Worm (Caenorhabditis elegans) whole organism, L3 larva: ENCODE results near the gene C16C4.18.

Source experiments
- R02D3.7 ChIP-seq: fragments of 150-350 bp; optimal IDR thresholded peaks from 2 replicates; lab custom pipeline; 2014; ENCODE audit warnings: missing biosample characterization, missing genetic modification characterization
- ZK546.5 ChIP-seq: sonication (generic microtip); optimal IDR thresholded peaks from 2 replicates; lab custom pipeline; 2017; ENCODE audit warnings: missing biosample characterization, missing genetic modification characterization
- ama-1 ChIP-seq: fragments of 150-350 bp; optimal IDR thresholded peaks from 2 replicates; lab custom pipeline; 2018
- ceh-16 ChIP-seq: sonication (generic microtip); optimal IDR thresholded peaks from 2 replicates; lab custom pipeline; 2017; ENCODE audit warnings: missing biosample characterization, missing genetic modification characterization
- ceh-28 ChIP-seq: fragments of 150-350 bp; optimal IDR thresholded peaks from 2 replicates; lab custom pipeline; 2014; ENCODE audit warnings: missing biosample characterization, missing genetic modification reagents, missing genetic modification characterization
- egl-27 ChIP-seq: sonication (generic microtip); optimal IDR thresholded peaks from 4 replicates; lab custom pipeline; 2017; ENCODE audit warnings: missing biosample characterization, missing genetic modification reagents, missing genetic modification characterization
- elt-1 ChIP-seq: fragments of 150-350 bp; optimal IDR thresholded peaks from 2 replicates; lab custom pipeline; 2014; ENCODE audit warnings: missing biosample characterization, missing genetic modification characterization
- elt-2 ChIP-seq: sonication (generic microtip); optimal IDR thresholded peaks from 2 replicates; lab custom pipeline; 2016; ENCODE audit warnings: missing genetic modification reagents, mild to moderate bottlenecking, missing genetic modification characterization, missing compliant biosample characterization
- elt-3 ChIP-seq, 3 experiments: fragments of 150-350 bp in 1 of 3; sonication (generic microtip) in 2 of 3; optimal IDR thresholded peaks; 2 replicates in 2 of 3; 4 replicates in 1 of 3; lab custom pipeline; 2014 to 2017; ENCODE audit warnings: missing biosample characterization in 3 of 3, missing genetic modification characterization in 3 of 3
- eor-1 ChIP-seq, 2 experiments: fragments of 150-350 bp; optimal IDR thresholded peaks; 2 replicates each; lab custom pipeline; 2014 to 2018; ENCODE audit warnings: missing biosample characterization in 2 of 2, missing genetic modification characterization in 2 of 2
- fkh-10 ChIP-seq: sonication (generic microtip); optimal IDR thresholded peaks from 2 replicates; lab custom pipeline; 2017; ENCODE audit warnings: missing biosample characterization, missing genetic modification reagents, missing genetic modification characterization
- fkh-2 ChIP-seq: fragments of 150-350 bp; optimal IDR thresholded peaks from 2 replicates; lab custom pipeline; 2014; ENCODE audit warnings: missing biosample characterization, missing genetic modification reagents, missing genetic modification characterization
- fos-1 ChIP-seq: fragments of 150-350 bp; optimal IDR thresholded peaks from 2 replicates; lab custom pipeline; 2014; ENCODE audit warnings: missing biosample characterization, missing genetic modification characterization
- jun-1 ChIP-seq: fragments of 150-350 bp; optimal IDR thresholded peaks from 2 replicates; lab custom pipeline; 2014; ENCODE audit warnings: missing biosample characterization, missing genetic modification reagents, missing genetic modification characterization
- lin-39 ChIP-seq: fragments of 150-350 bp; optimal IDR thresholded peaks from 2 replicates; lab custom pipeline; 2018; ENCODE audit warnings: missing biosample characterization, missing genetic modification reagents, missing genetic modification characterization
- mml-1 ChIP-seq: fragments of 150-350 bp; sonication (generic microtip); optimal IDR thresholded peaks from 3 replicates; lab custom pipeline; 2014; ENCODE audit warnings: missing biosample characterization, missing genetic modification characterization
- nfya-1 ChIP-seq: sonication (generic microtip); optimal IDR thresholded peaks from 2 replicates; lab custom pipeline; 2017; ENCODE audit warnings: missing genetic modification characterization, mild to moderate bottlenecking, missing compliant biosample characterization, antibody characterized with exemption, moderate library complexity; ENCODE audit not compliant: insufficient read depth
- nhr-12 ChIP-seq: fragments of 150-350 bp; optimal IDR thresholded peaks from 2 replicates; lab custom pipeline; 2014; ENCODE audit warnings: missing biosample characterization, missing genetic modification characterization
- nhr-25 ChIP-seq: sonication (generic microtip); optimal IDR thresholded peaks from 2 replicates; lab custom pipeline; 2017; ENCODE audit warnings: missing biosample characterization, missing genetic modification characterization
- nhr-28 ChIP-seq: fragments of 150-350 bp; optimal IDR thresholded peaks from 2 replicates; lab custom pipeline; 2014; ENCODE audit warnings: missing biosample characterization, missing genetic modification characterization
- nhr-43 ChIP-seq: sonication (generic microtip); optimal IDR thresholded peaks from 2 replicates; lab custom pipeline; 2016; ENCODE audit warnings: mild to moderate bottlenecking, missing genetic modification characterization, missing compliant biosample characterization; ENCODE audit not compliant: poor library complexity, severe bottlenecking
- nhr-67 ChIP-seq: fragments of 150-350 bp; optimal IDR thresholded peaks from 2 replicates; lab custom pipeline; 2014; ENCODE audit warnings: missing biosample characterization, missing genetic modification characterization
- nhr-77 ChIP-seq: fragments of 150-350 bp; optimal IDR thresholded peaks from 2 replicates; lab custom pipeline; 2014; ENCODE audit warnings: missing biosample characterization, missing genetic modification characterization
- pha-4 ChIP-seq: fragments of 150-350 bp; optimal IDR thresholded peaks from 2 replicates; lab custom pipeline; 2014; ENCODE audit warnings: missing biosample characterization, missing genetic modification reagents, missing genetic modification characterization
- pqm-1 ChIP-seq: fragments of 150-350 bp; optimal IDR thresholded peaks from 2 replicates; lab custom pipeline; 2017; ENCODE audit warnings: missing biosample characterization, missing genetic modification characterization, inconsistent platforms
- skn-1 ChIP-seq: fragments of 150-350 bp; optimal IDR thresholded peaks from 2 replicates; lab custom pipeline; 2014; ENCODE audit warnings: missing biosample characterization, missing genetic modification characterization
- snpc-4 ChIP-seq: fragments of 150-350 bp; optimal IDR thresholded peaks from 2 replicates; lab custom pipeline; 2014; ENCODE audit warnings: missing biosample characterization, missing genetic modification characterization
- unc-39 ChIP-seq: sonication (generic microtip); optimal IDR thresholded peaks from 4 replicates; lab custom pipeline; 2017; ENCODE audit warnings: missing biosample characterization, missing genetic modification characterization
- unc-62 ChIP-seq: fragments of 150-350 bp; sonication (generic microtip); optimal IDR thresholded peaks from 4 replicates; lab custom pipeline; 2014; ENCODE audit warnings: missing biosample characterization, missing genetic modification reagents, missing genetic modification characterization
- ztf-11 ChIP-seq: fragments of 150-350 bp; optimal IDR thresholded peaks from 2 replicates; lab custom pipeline; 2014; ENCODE audit warnings: missing biosample characterization, missing genetic modification characterization

The C16C4.18 gene

DNA sequence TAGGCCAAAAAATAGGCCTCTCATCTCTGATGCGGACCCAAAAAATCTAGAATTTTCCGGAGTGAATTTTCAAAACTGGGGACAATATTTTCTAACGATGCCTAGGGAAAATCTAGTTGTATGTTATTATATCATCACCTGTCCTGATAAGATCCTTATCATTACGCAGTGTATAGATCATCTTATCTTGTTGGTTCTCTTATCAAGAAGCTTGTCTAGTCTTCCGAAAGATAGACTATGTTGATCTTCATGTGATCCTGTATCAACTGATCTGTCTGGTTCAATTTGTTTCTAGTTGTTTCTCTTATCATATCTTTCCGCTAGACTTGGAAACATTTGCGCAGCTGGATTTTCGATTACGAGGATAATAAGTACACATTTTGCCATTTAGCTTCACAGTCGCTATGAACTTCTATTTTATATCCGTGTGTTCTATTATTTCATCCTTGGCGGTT, 10.3 kb downstream of the C16C4.18 start, which contains the start of gene C52E2.3:
Gene C52E2.3, plus strand, starts transcription at position 405 of the 455 bp plus-strand sequence.
- TF ChIP-seq pqm-1 (tag; lab: Kevin White, UChicago) (no peak), nhr-43 (tag; lab: Kevin White, UChicago) (peak; percentile 64), elt-2 (peak; percentile 51), elt-3 (tag; optimal IDR thresholded peaks at IDR 0.05; lab: Kevin White, UChicago) (peak in 1 of 3 experiments; percentile 28)

DNA sequence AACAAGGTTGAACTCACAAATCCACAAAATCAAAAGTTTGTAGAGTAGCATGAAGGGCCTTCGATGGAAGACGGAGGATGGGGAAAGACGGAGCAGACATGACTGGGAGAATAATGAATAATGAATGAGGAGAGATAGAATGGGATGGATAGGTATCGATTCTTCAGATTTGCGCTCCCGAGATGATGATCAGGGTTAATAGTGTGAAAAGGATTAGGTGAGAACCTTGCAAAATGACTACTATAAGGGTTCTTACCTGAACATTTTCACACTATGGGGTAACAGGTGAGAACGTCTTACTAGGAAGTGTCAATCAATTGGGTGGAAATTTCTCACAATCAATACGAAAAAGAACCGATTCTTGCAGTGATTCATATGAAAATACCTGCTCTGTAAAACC, 10.8 kb downstream of the C16C4.18 start, which contains the start of gene fbxb-96:
Gene fbxb-96, minus strand, starts transcription at position 101 of the 400 bp plus-strand sequence.
- TF ChIP-seq snpc-4 (tag; lab: Kevin White, UChicago) (no peak), ceh-28 (tag; lab: Kevin White, UChicago) (no peak), elt-2 (no peak), nhr-25 (tag; lab: Kevin White, UChicago) (no peak), elt-1 (tag; lab: Kevin White, UChicago) (no peak), ceh-16 (no peak), ztf-11 (tag; lab: Kevin White, UChicago) (no peak), nhr-67 (no peak), ama-1 (lab: Kevin White, UChicago) (no peak), nhr-43 (tag; lab: Kevin White, UChicago) (no peak), ZK546.5 (tag; lab: Kevin White, UChicago) (no peak), unc-62 (no peak), fkh-10 (GFP tag; lab: Kevin White, UChicago) (no peak), egl-27 (tag; lab: Kevin White, UChicago) (no peak), nhr-77 (tag; lab: Kevin White, UChicago) (no peak), lin-39 (tag; lab: Kevin White, UChicago) (no peak)

DNA sequence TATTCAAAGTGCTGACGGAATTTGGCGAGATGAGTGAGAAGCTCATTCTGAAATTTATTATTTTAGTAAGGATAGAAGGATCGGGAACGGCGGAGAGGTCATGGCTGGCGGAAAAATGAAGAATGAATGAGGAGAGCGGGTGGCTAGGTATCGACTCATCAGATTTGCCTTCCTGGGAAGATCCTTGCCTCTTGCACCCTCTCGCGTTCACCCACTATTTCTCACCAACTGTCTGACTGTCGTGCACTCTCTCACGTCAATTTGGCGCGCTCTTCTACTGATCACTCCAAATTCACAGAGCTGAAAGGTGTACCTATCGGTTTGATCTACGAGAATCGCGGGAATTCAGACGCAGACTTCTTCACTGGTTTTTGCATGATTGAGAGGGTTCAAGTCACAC, 13.0 kb downstream of the C16C4.18 start, which contains the start of gene fbxb-97:
Gene fbxb-97, minus strand, starts transcription at position 53 of the 400 bp plus-strand sequence.
- no peak for TF ChIP-seq eor-1 (tag; optimal IDR thresholded peaks at IDR 0.05; lab: Kevin White, UChicago)
- TF ChIP-seq mml-1 (tag; lab: Kevin White, UChicago), result no peak
- TF ChIP-seq lin-39 (tag; lab: Kevin White, UChicago), result no peak
- TF ChIP-seq pha-4 (tag; lab: Kevin White, UChicago), result no peak
- no peak for TF ChIP-seq fkh-2
- TF ChIP-seq elt-3 (tag; optimal IDR thresholded peaks at IDR 0.05; lab: Kevin White, UChicago), result no peak
- TF ChIP-seq nhr-77 (tag; lab: Kevin White, UChicago), result no peak
- TF ChIP-seq fos-1, result no peak
- TF ChIP-seq ceh-28 (tag; lab: Kevin White, UChicago), result no peak
- TF ChIP-seq, all 47 proteins: peak for 0

DNA sequence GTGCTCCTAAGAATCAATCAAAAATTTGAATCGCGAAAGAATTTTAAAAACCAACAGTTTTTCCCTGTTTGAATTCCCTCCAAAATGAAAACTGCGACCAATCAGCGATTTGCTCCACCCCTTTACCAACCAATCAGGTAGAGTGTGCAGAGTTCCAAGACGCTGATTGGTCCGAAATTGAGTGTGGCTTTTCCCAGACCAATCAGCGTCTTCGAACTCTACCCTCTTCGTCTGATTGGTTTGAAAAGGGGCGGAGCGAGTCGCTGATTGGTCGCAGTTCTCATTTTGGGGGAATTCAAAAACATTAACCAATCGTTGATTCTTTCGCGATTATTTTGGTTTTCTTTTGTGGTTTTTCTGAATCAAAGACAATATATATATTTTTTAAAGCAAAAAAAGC, 16.6 kb downstream of the C16C4.18 start:
- TF ChIP-seq nhr-28 (tag; lab: Kevin White, UChicago) (no peak), nfya-1 (peak; percentile 22), mml-1 (tag; lab: Kevin White, UChicago) (no peak), elt-3 (tag; optimal IDR thresholded peaks at IDR 0.05; lab: Kevin White, UChicago) (no peak), elt-2 (no peak)

DNA sequence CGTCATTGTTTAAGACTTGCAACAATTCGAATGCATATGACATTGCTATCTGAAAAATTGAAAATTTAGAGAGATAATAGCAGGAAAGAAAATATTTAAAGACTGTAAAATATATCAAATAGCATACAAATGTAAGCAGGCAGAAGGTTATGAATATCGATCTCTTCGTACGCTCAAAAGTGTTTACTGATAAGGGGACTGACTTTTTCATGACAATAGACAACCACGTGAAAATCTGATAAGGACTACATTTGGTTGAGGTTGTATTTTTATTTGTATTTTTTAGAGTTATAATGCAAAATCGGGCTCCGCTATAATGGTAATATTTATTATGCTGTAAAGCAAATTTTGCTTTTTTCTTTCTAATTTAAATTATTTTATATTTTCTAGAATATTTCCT, 18.2 kb downstream of the C16C4.18 start, which contains the start of the genes C52E2.5 and C52E2.4:
Gene C52E2.5, minus strand, starts transcription at position 43 of the 400 bp plus-strand sequence.
Gene C52E2.4, plus strand, starts transcription at position 252 of the 400 bp plus-strand sequence.
- TF ChIP-seq jun-1 (tag; lab: Kevin White, UChicago), result peak; percentile 20
- TF ChIP-seq elt-2, result peak; percentile 94
- TF ChIP-seq skn-1, result peak; percentile 17
- TF ChIP-seq fos-1, result no peak
- TF ChIP-seq pha-4 (tag; lab: Kevin White, UChicago), result peak; percentile 73
- TF ChIP-seq nhr-12 (tag; lab: Kevin White, UChicago), result no peak

DNA sequence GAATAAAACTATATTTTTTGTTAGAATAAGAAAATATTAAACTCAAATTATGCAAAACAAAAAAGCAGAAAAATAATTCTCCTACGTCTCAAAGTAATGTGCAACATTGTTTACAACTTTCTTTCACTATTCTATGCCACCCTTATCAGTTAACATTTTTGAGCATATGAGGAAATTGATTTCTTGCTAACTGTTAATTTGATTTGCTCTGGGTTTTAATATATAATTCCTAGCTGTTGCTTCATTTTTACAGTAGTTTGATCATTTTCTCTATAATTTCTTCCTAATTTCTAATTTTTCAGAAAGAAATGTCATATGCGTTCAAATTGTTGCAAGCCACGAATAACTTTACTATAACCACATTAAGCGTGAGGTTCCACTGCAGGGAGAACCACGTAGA, 24.9 kb downstream of the C16C4.18 start, which contains the start of gene T08E11.1:
Gene T08E11.1, plus strand, starts transcription at position 301 of the 400 bp plus-strand sequence.
- TF ChIP-seq R02D3.7 (tag; lab: Kevin White, UChicago), result no peak
- TF ChIP-seq unc-39 (tag; lab: Kevin White, UChicago), result no peak
- peak; percentile 8 for TF ChIP-seq elt-2
- no peak for TF ChIP-seq pqm-1 (tag; lab: Kevin White, UChicago)
- TF ChIP-seq fos-1, result no peak
- no peak for TF ChIP-seq pha-4 (tag; lab: Kevin White, UChicago)
